Worm (Caenorhabditis elegans) whole organism, early embryonic: Measurements from ENCODE around the gene frpr-19.

Experiments used
- B0310.2 ChIP-seq: sonication (generic microtip); optimal IDR thresholded peaks from 2 replicates; lab custom pipeline; 2016; ENCODE audit warnings: mild to moderate bottlenecking, missing genetic modification characterization, missing compliant biosample characterization
- F13C5.2 ChIP-seq: sonication (generic microtip); optimal IDR thresholded peaks from 2 replicates; lab custom pipeline; 2017; ENCODE audit warnings: mild to moderate bottlenecking, missing genetic modification characterization, inconsistent platforms, missing compliant biosample characterization
- aly-1 ChIP-seq: sonication (generic microtip); optimal IDR thresholded peaks from 2 replicates; lab custom pipeline; 2016; ENCODE audit warnings: missing genetic modification characterization, missing compliant biosample characterization
- ama-1 ChIP-seq: fragments of 150-350 bp; optimal IDR thresholded peaks from 2 replicates; lab custom pipeline; 2014
- ceh-13 ChIP-seq: fragments of 200-800 bp; sonication (Bioruptor generic); optimal IDR thresholded peaks from 2 replicates; lab custom pipeline; 2018; ENCODE audit warnings: mild to moderate bottlenecking, missing genetic modification characterization, missing compliant biosample characterization
- ceh-36 ChIP-seq: sonication (generic microtip); optimal IDR thresholded peaks from 2 replicates; lab custom pipeline; 2016; ENCODE audit warnings: missing genetic modification characterization, inconsistent platforms, missing compliant biosample characterization
- ets-7 ChIP-seq: sonication (generic microtip); optimal IDR thresholded peaks from 2 replicates; lab custom pipeline; 2016; ENCODE audit warnings: missing genotype, missing genetic modification characterization, missing compliant biosample characterization
- flt-1 ChIP-seq: fragments of 200-800 bp; sonication (Bioruptor generic); IDR thresholded peaks from 2 replicates; pipeline ENCODE4 v1.3.6; 2022; ENCODE audit warnings: missing genetic modification characterization, missing compliant biosample characterization
- hmbx-1 ChIP-seq: sonication (generic microtip); optimal IDR thresholded peaks from 2 replicates; lab custom pipeline; 2016; ENCODE audit warnings: mild to moderate bottlenecking, missing genetic modification characterization, missing compliant biosample characterization
- hmg-4 ChIP-seq: fragments of 200-800 bp; sonication (Bioruptor generic); optimal IDR thresholded peaks from 2 replicates; lab custom pipeline; 2018; ENCODE audit warnings: mild to moderate bottlenecking, missing genetic modification characterization, missing compliant biosample characterization
- hnd-1 ChIP-seq: sonication (generic microtip); optimal IDR thresholded peaks from 2 replicates; lab custom pipeline; 2016; ENCODE audit warnings: missing genetic modification characterization, missing compliant biosample characterization
- pes-1 ChIP-seq: fragments of 200-800 bp; sonication (Bioruptor generic); IDR thresholded peaks from 2 replicates; pipeline ENCODE4 v1.3.6; 2022; ENCODE audit warnings: missing genetic modification reagents, missing genetic modification characterization, missing compliant biosample characterization
- scrt-1 ChIP-seq: fragments of 200-800 bp; sonication (Bioruptor generic); IDR thresholded peaks from 2 replicates; pipeline ENCODE4 v1.3.6; 2022; ENCODE audit warnings: missing genetic modification characterization, missing compliant biosample characterization
- sea-1 ChIP-seq: fragments of 200-800 bp; sonication (Bioruptor generic); conservative IDR thresholded peaks from 2 replicates; pipeline ENCODE4 v1.3.6; 2022; ENCODE audit warnings: missing genetic modification characterization, missing compliant biosample characterization
- tbx-11 ChIP-seq: fragments of 200-800 bp; sonication (Bioruptor generic); IDR thresholded peaks from 2 replicates; pipeline ENCODE4 v1.3.6; 2022; ENCODE audit warnings: missing genetic modification characterization, missing compliant biosample characterization
- tbx-37 ChIP-seq: fragments of 200-800 bp; sonication (Bioruptor generic); conservative IDR thresholded peaks from 2 replicates; pipeline ENCODE4 v1.3.6; 2022; ENCODE audit warnings: missing genetic modification reagents, missing genetic modification characterization, missing compliant biosample characterization
- tra-4 ChIP-seq: sonication (generic microtip); optimal IDR thresholded peaks from 2 replicates; lab custom pipeline; 2017; ENCODE audit warnings: missing genetic modification characterization, missing compliant biosample characterization

The frpr-19 gene

DNA sequence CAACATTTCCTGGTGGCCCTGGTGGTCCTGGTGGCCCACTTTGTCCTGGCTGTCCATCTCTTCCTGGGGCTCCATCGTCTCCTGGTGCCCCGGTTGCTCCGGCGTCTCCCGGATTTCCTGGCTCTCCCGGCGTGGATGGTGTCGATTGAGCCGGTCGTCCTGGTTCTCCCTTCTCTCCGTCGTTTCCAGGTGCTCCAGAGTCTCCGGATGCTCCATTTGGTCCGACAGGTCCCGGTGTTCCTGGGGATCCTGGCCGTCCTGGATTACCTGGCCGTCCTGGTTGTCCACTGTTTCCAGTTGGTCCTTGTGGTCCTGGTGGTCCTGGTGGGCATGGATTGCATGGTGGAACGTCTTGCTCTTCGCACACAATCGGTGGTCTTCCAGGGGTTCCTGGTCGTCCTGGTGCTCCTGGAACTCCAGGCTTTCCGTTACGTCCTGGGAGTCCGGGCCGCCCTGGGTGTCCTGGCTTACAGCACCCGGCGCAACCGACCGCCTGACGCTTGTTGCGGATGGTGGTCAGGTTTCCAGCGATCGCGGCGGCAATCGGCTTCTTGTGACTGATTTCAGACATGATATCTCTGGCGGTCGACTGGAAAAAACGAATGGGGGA lies 37.1 kb upstream of the frpr-19 start:
- TF ChIP-seq tbx-11 (GFP tag; lab: Robert Waterston, UW) (no peak), scrt-1 (no peak), hmg-4 (GFP tag; lab: Kevin White, UChicago) (no peak), pes-1 (GFP tag; lab: Robert Waterston, UW) (no peak), hnd-1 (no peak), flt-1 (no peak), B0310.2 (tag; lab: Kevin White, UChicago) (no peak), ceh-36 (tag; lab: Kevin White, UChicago) (no peak), aly-1 (tag; lab: Kevin White, UChicago) (no peak), ama-1 (no peak), sea-1 (no peak), hmbx-1 (tag; lab: Kevin White, UChicago) (no peak), ceh-13 (GFP tag; lab: Kevin White, UChicago) (no peak), tbx-37 (no peak), tra-4 (tag; lab: Kevin White, UChicago) (no peak), F13C5.2 (tag; lab: Kevin White, UChicago) (no peak), ets-7 (tag; lab: Kevin White, UChicago) (no peak)

ce11 chrIV:1816238-1816637 lies 34.8 kb upstream of the frpr-19 start:
- no peak for TF ChIP-seq sea-1
- TF ChIP-seq ceh-13 (GFP tag; lab: Kevin White, UChicago): no peak
- TF ChIP-seq tbx-11 (GFP tag; lab: Robert Waterston, UW): no peak
- TF ChIP-seq ama-1: no peak
- no peak for TF ChIP-seq tbx-37
- no peak for TF ChIP-seq hmg-4 (GFP tag; lab: Kevin White, UChicago)
- no peak for TF ChIP-seq pes-1 (GFP tag; lab: Robert Waterston, UW)
- no peak for TF ChIP-seq B0310.2 (tag; lab: Kevin White, UChicago)
- no peak for TF ChIP-seq ceh-36 (tag; lab: Kevin White, UChicago)
- TF ChIP-seq hnd-1: no peak
- no peak for TF ChIP-seq scrt-1
- no peak for TF ChIP-seq tra-4 (tag; lab: Kevin White, UChicago)
- no peak for TF ChIP-seq aly-1 (tag; lab: Kevin White, UChicago)
- TF ChIP-seq ets-7 (tag; lab: Kevin White, UChicago): no peak
- TF ChIP-seq F13C5.2 (tag; lab: Kevin White, UChicago): no peak
- no peak for TF ChIP-seq flt-1
- no peak for TF ChIP-seq hmbx-1 (tag; lab: Kevin White, UChicago)

- no peak for TF ChIP-seq ceh-13 (GFP tag; lab: Kevin White, UChicago)
- no peak for TF ChIP-seq pes-1 (GFP tag; lab: Robert Waterston, UW)
- TF ChIP-seq aly-1 (tag; lab: Kevin White, UChicago): no peak
- TF ChIP-seq tra-4 (tag; lab: Kevin White, UChicago): no peak
- TF ChIP-seq hmg-4 (GFP tag; lab: Kevin White, UChicago): no peak
- no peak for TF ChIP-seq B0310.2 (tag; lab: Kevin White, UChicago)
- TF ChIP-seq hnd-1: no peak
- TF ChIP-seq tbx-11 (GFP tag; lab: Robert Waterston, UW): no peak
- TF ChIP-seq sea-1: no peak
- no peak for TF ChIP-seq F13C5.2 (tag; lab: Kevin White, UChicago)
- TF ChIP-seq flt-1: no peak
- no peak for TF ChIP-seq tbx-37
These were observed 33.5 kb upstream of the frpr-19 start, which contains the start of gene snn-1 for ce11 chrIV:1814764-1815518. snn-1 (minus strand) TSS chrIV:1815118.

ce11 chrIV:1813869-1814268 lies 32.4 kb upstream of the frpr-19 start:
- no peak for TF ChIP-seq hmbx-1 (tag; lab: Kevin White, UChicago)
- no peak for TF ChIP-seq ceh-36 (tag; lab: Kevin White, UChicago)
- no peak for TF ChIP-seq ets-7 (tag; lab: Kevin White, UChicago)
- TF ChIP-seq tbx-37: no peak
- no peak for TF ChIP-seq scrt-1
- no peak for TF ChIP-seq hmg-4 (GFP tag; lab: Kevin White, UChicago)
- TF ChIP-seq aly-1 (tag; lab: Kevin White, UChicago): no peak
- TF ChIP-seq ceh-13 (GFP tag; lab: Kevin White, UChicago): no peak
- TF ChIP-seq F13C5.2 (tag; lab: Kevin White, UChicago): no peak
- no peak for TF ChIP-seq flt-1
- TF ChIP-seq tra-4 (tag; lab: Kevin White, UChicago): no peak
- no peak for TF ChIP-seq sea-1
- TF ChIP-seq B0310.2 (tag; lab: Kevin White, UChicago): no peak
- TF ChIP-seq tbx-11 (GFP tag; lab: Robert Waterston, UW): no peak
- TF ChIP-seq ama-1: no peak
- no peak for TF ChIP-seq pes-1 (GFP tag; lab: Robert Waterston, UW)
- TF ChIP-seq hnd-1: no peak

DNA sequence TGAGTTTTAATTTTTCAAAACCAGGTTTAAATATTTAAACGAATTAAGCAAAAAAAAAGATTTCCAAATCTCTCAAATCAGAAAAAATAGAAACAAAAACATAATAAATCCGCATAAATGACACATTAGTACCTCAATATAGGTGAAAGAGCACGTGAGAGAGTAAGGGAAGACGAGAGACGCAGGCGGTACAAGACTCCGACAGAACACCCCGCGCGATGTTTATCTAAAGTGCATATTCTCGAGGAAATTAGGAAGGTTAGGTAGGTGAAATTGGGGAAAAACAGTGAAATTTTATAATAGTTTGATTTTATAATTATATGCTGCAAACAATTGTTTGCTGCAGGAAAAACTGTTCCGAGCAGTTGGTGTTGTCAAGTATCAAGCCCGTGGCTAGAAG lies 23.2 kb upstream of the frpr-19 start:
- TF ChIP-seq hmbx-1 (tag; lab: Kevin White, UChicago): no peak
- TF ChIP-seq F13C5.2 (tag; lab: Kevin White, UChicago): no peak
- TF ChIP-seq hmg-4 (GFP tag; lab: Kevin White, UChicago): no peak
- TF ChIP-seq tbx-37: no peak
- no peak for TF ChIP-seq aly-1 (tag; lab: Kevin White, UChicago)

ce11 chrIV:1803882-1804281 lies 22.4 kb upstream of the frpr-19 start, which contains the start of gene Y38C1BA.1:
Y38C1BA.1 (minus strand) TSS chrIV:1803982.
- TF ChIP-seq ama-1 (no peak), ceh-36 (tag; lab: Kevin White, UChicago) (no peak), ets-7 (tag; lab: Kevin White, UChicago) (no peak), hmbx-1 (tag; lab: Kevin White, UChicago) (no peak), hmg-4 (GFP tag; lab: Kevin White, UChicago) (no peak), tbx-37 (no peak), tra-4 (tag; lab: Kevin White, UChicago) (no peak), scrt-1 (no peak), hnd-1 (no peak), sea-1 (no peak), aly-1 (tag; lab: Kevin White, UChicago) (no peak), flt-1 (no peak), F13C5.2 (tag; lab: Kevin White, UChicago) (no peak), pes-1 (GFP tag; lab: Robert Waterston, UW) (no peak), tbx-11 (GFP tag; lab: Robert Waterston, UW) (no peak), B0310.2 (tag; lab: Kevin White, UChicago) (no peak), ceh-13 (GFP tag; lab: Kevin White, UChicago) (no peak)
